Worm (Caenorhabditis elegans): ENCODE results near the gene col-130.
A peak's percentile ranks its signal among the peaks of the same experiment; 100 is the strongest.

The col-130 gene

DNA sequence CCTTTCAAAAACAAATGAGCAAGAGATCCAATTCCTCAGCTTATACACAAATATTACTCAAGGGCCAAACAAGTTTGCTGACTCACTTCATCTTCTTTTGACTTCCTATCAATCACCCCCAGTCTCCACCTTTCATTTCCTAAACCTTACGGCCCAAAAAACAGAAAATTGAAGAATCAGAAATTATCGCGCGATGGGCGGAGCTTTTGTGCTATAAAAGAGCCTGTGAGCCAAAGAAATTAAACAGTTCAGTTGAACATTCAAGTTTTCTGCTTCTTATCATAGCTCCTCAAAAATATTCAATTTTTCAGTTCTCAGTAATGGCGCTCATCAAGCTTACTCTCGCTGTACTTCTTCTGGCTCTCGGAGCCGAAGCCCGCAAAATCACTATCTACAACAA, 48.5 kb downstream of the col-130 start, which contains the start of gene thn-1 (continued):
- TF ChIP-seq spr-1 (tag; optimal IDR thresholded peaks at IDR 0.05) = no peak

DNA sequence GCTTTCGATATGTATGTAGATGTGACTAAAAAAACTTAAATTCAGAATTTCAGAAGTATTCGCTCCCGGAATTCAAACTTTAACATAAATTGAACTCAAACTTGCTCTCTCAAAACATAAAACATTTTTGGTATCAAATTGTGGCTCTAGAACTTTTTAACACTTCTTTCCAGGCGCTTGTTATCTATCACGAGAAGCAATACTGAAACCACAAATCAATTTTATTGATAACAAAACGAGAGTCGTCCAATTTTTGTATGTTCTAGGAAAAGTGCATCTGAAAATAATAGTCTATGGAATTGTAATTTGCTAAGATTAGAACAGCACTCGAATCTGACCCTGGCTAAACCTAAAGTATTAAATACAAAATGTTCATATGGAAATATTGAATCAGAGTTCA, 49.4 kb downstream of the col-130 start:
- no peak for TF ChIP-seq nhr-237 (tag; optimal IDR thresholded peaks at IDR 0.05)
- TF ChIP-seq madf-9 (GFP tag; conservative IDR thresholded peaks at IDR 0.05) = no peak
- peak; percentile 50 for TF ChIP-seq dve-1 (tag; optimal IDR thresholded peaks at IDR 0.05; ENCODE audit: insufficient read depth)
- no peak for TF ChIP-seq nhr-102 (tag; optimal IDR thresholded peaks at IDR 0.05)
- TF ChIP-seq Y5F2A.4 (GFP tag; optimal IDR thresholded peaks at IDR 0.05) = no peak
- TF ChIP-seq dmd-6 (GFP tag; IDR thresholded peaks at IDR 0.05) = peak; percentile 58
- no peak for TF ChIP-seq lir-3 (tag; optimal IDR thresholded peaks at IDR 0.05)
- no peak for TF ChIP-seq daf-16 (GFP tag; optimal IDR thresholded peaks at IDR 0.05)
- peak; percentile 11 for TF ChIP-seq daf-16 (tag; optimal IDR thresholded peaks at IDR 0.05)
- peak; percentile 75 for TF ChIP-seq pqm-1 (tag; optimal IDR thresholded peaks at IDR 0.05)
- no peak for TF ChIP-seq lsy-2 (tag; optimal IDR thresholded peaks at IDR 0.05)
- TF ChIP-seq nhr-28 (tag; optimal IDR thresholded peaks at IDR 0.05) = peak; percentile 28
- peak; percentile 52; the same call in 1 of the 2 replicates for TF ChIP-seq php-3 (GFP tag; IDR thresholded peaks at IDR 0.05)
- no peak for TF ChIP-seq Y48G9A.11 (GFP tag; IDR thresholded peaks at IDR 0.05)
- TF ChIP-seq hlh-11 (tag; optimal IDR thresholded peaks at IDR 0.05) = peak; percentile 43
- no peak for TF ChIP-seq lin-13 (GFP tag; optimal IDR thresholded peaks at IDR 0.05)
- TF ChIP-seq zip-2 (tag; optimal IDR thresholded peaks at IDR 0.05) = no peak
- TF ChIP-seq nhr-76 (tag; optimal IDR thresholded peaks at IDR 0.05) = no peak
- no peak for TF ChIP-seq F49E8.2 (tag; optimal IDR thresholded peaks at IDR 0.05; ENCODE audit: borderline replicate concordance)
- no peak for TF ChIP-seq duxl-1 (tag; optimal IDR thresholded peaks at IDR 0.05; ENCODE audit: poor library complexity)
- no peak for TF ChIP-seq lim-7 (GFP tag; IDR thresholded peaks at IDR 0.05)
- no peak for TF ChIP-seq Y75B8A.6 (GFP tag; IDR thresholded peaks at IDR 0.05)
- peak; percentile 48 for TF ChIP-seq aha-1 (tag)
